Fruit fly (Drosophila melanogaster) whole organism, embryonic: ENCODE data around the gene CG11828.

ENCODE experiments used
- CG10267 ChIP-seq: fragments of 200-800 bp; sonication (Bioruptor generic); optimal IDR thresholded peaks from 2 replicates; lab custom pipeline; 2018; ENCODE audit warnings: missing biosample characterization, mild to moderate bottlenecking, missing genetic modification characterization, moderate library complexity
- CG13296 ChIP-seq: fragments of 200-800 bp; sonication (Bioruptor generic); optimal IDR thresholded peaks from 3 replicates; lab custom pipeline; 2018; ENCODE audit warnings: missing biosample characterization, mild to moderate bottlenecking, missing genetic modification characterization
- CG1603 ChIP-seq: fragments of 200-800 bp; sonication (Bioruptor generic); optimal IDR thresholded peaks from 2 replicates; lab custom pipeline; 2019; ENCODE audit warnings: missing biosample characterization, mild to moderate bottlenecking, missing genetic modification characterization, moderate library complexity
- CG1647 ChIP-seq: fragments of 200-800 bp; sonication (Bioruptor generic); optimal IDR thresholded peaks from 3 replicates; lab custom pipeline; 2016; ENCODE audit warnings: missing biosample characterization, missing genetic modification characterization
- CG17385 ChIP-seq: fragments of 200-800 bp; sonication (Bioruptor generic); optimal IDR thresholded peaks from 3 replicates; lab custom pipeline; 2018; ENCODE audit warnings: missing biosample characterization, mild to moderate bottlenecking, missing genetic modification characterization
- CG2202 ChIP-seq: fragments of 200-800 bp; sonication (Bioruptor generic); optimal IDR thresholded peaks from 2 replicates; lab custom pipeline; 2018; ENCODE audit warnings: missing biosample characterization, mild to moderate bottlenecking, missing genetic modification characterization
- CG34422 ChIP-seq: fragments of 200-800 bp; sonication (Bioruptor generic); IDR thresholded peaks from 3 replicates; pipeline ENCODE4 v1.3.6; 2022; ENCODE audit warnings: missing biosample characterization, missing genetic modification characterization
- CG42726 ChIP-seq: fragments of 200-800 bp; sonication (Bioruptor generic); IDR thresholded peaks from 2 replicates; pipeline ENCODE4 v1.3.6; 2022; ENCODE audit warnings: missing biosample characterization, missing genetic modification characterization; ENCODE audit not compliant: partially characterized antibody
- CG4328 ChIP-seq: fragments of 200-800 bp; sonication (Bioruptor generic); optimal IDR thresholded peaks from 3 replicates; lab custom pipeline; 2017; ENCODE audit warnings: missing biosample characterization, missing genetic modification reagents, missing genetic modification characterization
- CG4424 ChIP-seq: fragments of 200-800 bp; sonication (Bioruptor generic); optimal IDR thresholded peaks from 3 replicates; lab custom pipeline; 2016; ENCODE audit warnings: missing biosample characterization, missing genetic modification characterization
- CG4617 ChIP-seq: fragments of 200-800 bp; sonication (Bioruptor generic); optimal IDR thresholded peaks from 3 replicates; lab custom pipeline; 2016; ENCODE audit warnings: missing biosample characterization, missing genetic modification characterization, borderline replicate concordance
- CG4854 ChIP-seq: fragments of 200-800 bp; sonication (Bioruptor generic); optimal IDR thresholded peaks from 2 replicates; lab custom pipeline; 2016; ENCODE audit warnings: missing biosample characterization, missing genetic modification characterization, inconsistent platforms
- CG6254 ChIP-seq: fragments of 200-800 bp; sonication (Bioruptor generic); optimal IDR thresholded peaks from 3 replicates; lab custom pipeline; 2017; ENCODE audit warnings: mild to moderate bottlenecking, missing biosample characterization, missing genetic modification reagents, missing genetic modification characterization
- CG6683 ChIP-seq: fragments of 200-800 bp; sonication (Bioruptor generic); optimal IDR thresholded peaks from 2 replicates; lab custom pipeline; 2017; ENCODE audit warnings: missing biosample characterization, mild to moderate bottlenecking, missing genetic modification characterization, missing genetic modification reagents
- CG7928 ChIP-seq: fragments of 200-800 bp; sonication (Bioruptor generic); optimal IDR thresholded peaks from 2 replicates; lab custom pipeline; 2017; ENCODE audit warnings: missing biosample characterization, mild to moderate bottlenecking, missing genetic modification characterization
- CG8388 ChIP-seq: fragments of 200-800 bp; sonication (Bioruptor generic); optimal IDR thresholded peaks from 2 replicates; lab custom pipeline; 2019; ENCODE audit warnings: missing biosample characterization, mild to moderate bottlenecking, missing genetic modification characterization, moderate library complexity
- D19B ChIP-seq: fragments of 200-800 bp; sonication (Bioruptor generic); optimal IDR thresholded peaks from 2 replicates; lab custom pipeline; 2017; ENCODE audit warnings: missing biosample characterization, mild to moderate bottlenecking, missing genetic modification characterization
- Dll ChIP-seq: fragments of 200-800 bp; sonication (Bioruptor generic); IDR thresholded peaks from 4 replicates; pipeline ENCODE4 v1.3.6; 2022; ENCODE audit warnings: missing biosample characterization, missing genetic modification characterization; ENCODE audit not compliant: partially characterized antibody
- Doc3 ChIP-seq: fragments of 200-800 bp; sonication (Bioruptor generic); IDR thresholded peaks from 3 replicates; pipeline ENCODE4 v1.3.6; 2022; ENCODE audit warnings: missing biosample characterization, missing genetic modification characterization; ENCODE audit not compliant: partially characterized antibody
- Dref ChIP-seq: fragments of 200-800 bp; sonication (Bioruptor generic); IDR thresholded peaks from 2 replicates; pipeline ENCODE4 v1.3.6; 2022; ENCODE audit warnings: missing biosample characterization, missing genetic modification characterization
- E2f2 ChIP-seq: fragments of 200-800 bp; sonication (Bioruptor generic); IDR thresholded peaks from 2 replicates; pipeline ENCODE4 v1.3.6; 2022; ENCODE audit warnings: missing biosample characterization, missing genetic modification characterization
- Gsc ChIP-seq: fragments of 200-800 bp; sonication (Bioruptor generic); IDR thresholded peaks from 2 replicates; pipeline ENCODE4 v1.3.6; 2022; ENCODE audit warnings: missing biosample characterization, missing genetic modification characterization
- Gug ChIP-seq: fragments of 200-800 bp; sonication (Bioruptor generic); IDR thresholded peaks from 4 replicates; pipeline ENCODE4 v1.3.6; 2022; ENCODE audit warnings: missing biosample characterization, missing genetic modification characterization
- HLH4C ChIP-seq: fragments of 200-800 bp; sonication (Bioruptor generic); IDR thresholded peaks from 3 replicates; pipeline ENCODE4 v1.3.6; 2022; ENCODE audit warnings: missing biosample characterization, missing genetic modification characterization; ENCODE audit not compliant: partially characterized antibody
- Hey ChIP-seq: fragments of 200-800 bp; sonication (Bioruptor generic); optimal IDR thresholded peaks from 3 replicates; lab custom pipeline; 2018; ENCODE audit warnings: missing biosample characterization, mild to moderate bottlenecking, missing genetic modification characterization
- NC2α ChIP-seq: fragments of 200-800 bp; sonication (Bioruptor generic); optimal IDR thresholded peaks from 2 replicates; lab custom pipeline; 2016; ENCODE audit warnings: missing biosample characterization, missing genetic modification characterization
- Pdp1 ChIP-seq, 2 experiments: fragments of 200-800 bp; sonication (Bioruptor generic); optimal IDR thresholded peaks; 3 replicates each; lab custom pipeline; 2016; ENCODE audit warnings: missing biosample characterization in 2 of 2, missing genetic modification characterization in 2 of 2, mild to moderate bottlenecking in 1 of 2, moderate library complexity in 1 of 2
- Tbp ChIP-seq: fragments of >200 bp; optimal IDR thresholded peaks from 2 replicates; lab custom pipeline; 2018; ENCODE audit warnings: missing biosample characterization, missing genetic modification characterization
- Xrp1 ChIP-seq: fragments of 200-800 bp; sonication (Bioruptor generic); IDR thresholded peaks from 2 replicates; pipeline ENCODE4 v1.3.6; 2022; ENCODE audit warnings: missing biosample characterization, missing genetic modification characterization
- ac ChIP-seq: fragments of 200-800 bp; sonication (Bioruptor generic); optimal IDR thresholded peaks from 3 replicates; lab custom pipeline; 2017; ENCODE audit warnings: missing biosample characterization, mild to moderate bottlenecking, missing genetic modification characterization
- bbx ChIP-seq: fragments of 200-800 bp; sonication (Bioruptor generic); IDR thresholded peaks from 2 replicates; pipeline ENCODE4 v1.3.6; 2022; ENCODE audit warnings: missing biosample characterization, missing genetic modification characterization; ENCODE audit not compliant: partially characterized antibody
- chif ChIP-seq, 2 experiments: fragments of 200-800 bp; sonication (Bioruptor generic); optimal IDR thresholded peaks; 3 replicates each; lab custom pipeline; 2016; ENCODE audit warnings: missing biosample characterization in 2 of 2, missing genetic modification characterization in 2 of 2
- crc ChIP-seq: fragments of 200-800 bp; sonication (Bioruptor generic); optimal IDR thresholded peaks from 2 replicates; lab custom pipeline; 2016; ENCODE audit warnings: missing biosample characterization, missing genetic modification characterization
- dmrt11E ChIP-seq: fragments of 200-800 bp; sonication (Bioruptor generic); optimal IDR thresholded peaks from 3 replicates; lab custom pipeline; 2018; ENCODE audit warnings: missing biosample characterization, mild to moderate bottlenecking, missing genetic modification characterization, moderate library complexity
- ems ChIP-seq: fragments of 200-800 bp; sonication (Bioruptor generic); optimal IDR thresholded peaks from 3 replicates; lab custom pipeline; 2016; ENCODE audit warnings: missing biosample characterization, missing genetic modification characterization
- ewg ChIP-seq: fragments of 200-800 bp; sonication (Bioruptor generic); optimal IDR thresholded peaks from 3 replicates; lab custom pipeline; 2017; ENCODE audit warnings: mild to moderate bottlenecking, missing biosample characterization, missing genetic modification reagents, missing genetic modification characterization
- ftz-f1 ChIP-seq: fragments of 200-800 bp; sonication (Bioruptor generic); optimal IDR thresholded peaks from 2 replicates; lab custom pipeline; 2016; ENCODE audit warnings: missing biosample characterization, missing genetic modification characterization
- h ChIP-seq: fragments of >200 bp; optimal IDR thresholded peaks from 2 replicates; lab custom pipeline; 2017
- hb ChIP-seq: fragments of 200-800 bp; sonication (Bioruptor generic); IDR thresholded peaks from 3 replicates; pipeline ENCODE4 v1.3.6; 2022; ENCODE audit warnings: missing biosample characterization, missing genetic modification characterization; ENCODE audit not compliant: partially characterized antibody
- hth ChIP-seq: fragments of >200 bp; optimal IDR thresholded peaks from 2 replicates; lab custom pipeline; 2017; ENCODE audit warnings: inconsistent platforms
- ken ChIP-seq: fragments of 200-800 bp; sonication (Bioruptor generic); IDR thresholded peaks from 3 replicates; pipeline ENCODE4 v1.3.6; 2022; ENCODE audit warnings: missing biosample characterization, missing genetic modification characterization
- mld ChIP-seq: fragments of 200-800 bp; sonication (Bioruptor generic); IDR thresholded peaks from 3 replicates; pipeline ENCODE4 v1.3.6; 2022; ENCODE audit warnings: missing biosample characterization, missing genetic modification characterization; ENCODE audit not compliant: partially characterized antibody
- peb ChIP-seq: fragments of 200-800 bp; sonication (Bioruptor generic); IDR thresholded peaks from 2 replicates; pipeline ENCODE4 v1.3.6; 2022; ENCODE audit warnings: missing biosample characterization, missing genetic modification characterization
- pita ChIP-seq: fragments of 200-800 bp; sonication (Bioruptor generic); optimal IDR thresholded peaks from 2 replicates; lab custom pipeline; 2017; ENCODE audit warnings: missing biosample characterization, mild to moderate bottlenecking, missing genetic modification characterization
- pum ChIP-seq: fragments of 200-800 bp; sonication (Bioruptor generic); optimal IDR thresholded peaks from 2 replicates; lab custom pipeline; 2016; ENCODE audit warnings: missing biosample characterization, missing genetic modification characterization
- ro ChIP-seq: fragments of 200-800 bp; sonication (Bioruptor generic); IDR thresholded peaks from 2 replicates; pipeline ENCODE4 v1.3.6; 2022; ENCODE audit warnings: missing biosample characterization, missing genetic modification characterization
- sug ChIP-seq: fragments of 200-800 bp; optimal IDR thresholded peaks from 2 replicates; lab custom pipeline; 2019; ENCODE audit warnings: missing biosample characterization, mild to moderate bottlenecking, missing genetic modification characterization, moderate library complexity
- toy ChIP-seq: fragments of 200-800 bp; sonication (Bioruptor generic); IDR thresholded peaks from 2 replicates; pipeline ENCODE4 v1.3.6; 2022; ENCODE audit warnings: missing biosample characterization, missing genetic modification characterization
- zf30C ChIP-seq: fragments of 200-800 bp; sonication (Bioruptor generic); optimal IDR thresholded peaks from 3 replicates; lab custom pipeline; 2018; ENCODE audit warnings: missing biosample characterization, mild to moderate bottlenecking, missing genetic modification characterization

CG11828 gene

DNA sequence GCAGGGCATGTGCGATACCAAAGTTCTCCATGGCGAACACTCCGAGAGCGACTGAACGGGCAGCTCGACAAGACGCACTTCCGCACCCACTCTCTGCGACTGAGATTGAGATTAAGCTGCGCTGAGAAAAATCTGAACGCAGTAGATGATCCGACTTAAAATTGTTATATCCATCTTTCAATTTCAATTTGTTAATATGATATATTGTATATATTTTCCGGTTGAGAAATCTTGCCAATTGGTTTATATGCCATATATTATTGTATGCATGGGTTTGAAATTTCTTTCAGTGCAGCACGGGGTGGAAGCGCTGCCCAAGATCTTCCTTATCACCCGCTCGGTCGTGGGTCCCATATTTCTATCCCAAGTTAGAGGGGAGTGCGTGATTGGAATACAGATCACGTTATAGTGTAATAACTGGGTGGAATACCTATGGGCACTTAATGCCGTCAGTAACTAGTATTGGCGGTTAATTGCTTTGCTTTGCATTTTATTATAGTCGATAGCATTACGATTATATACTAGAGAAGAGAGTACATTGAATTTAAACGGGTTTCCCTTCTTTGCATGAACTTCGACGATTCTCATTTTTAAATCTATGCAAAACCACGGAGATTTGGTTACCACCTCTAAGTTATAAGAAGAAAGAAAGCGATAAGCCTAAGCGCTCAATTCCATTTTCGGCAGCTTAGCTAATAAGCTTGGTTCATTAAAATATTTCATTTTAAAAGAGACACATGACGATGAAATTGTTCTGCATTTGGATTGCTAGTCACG, 42.6 kb upstream of the CG11828 start, which contains the start of the genes Nepl19 and Nepl20 (continued):
- TF ChIP-seq dmrt11E (peak; percentile 81), h (lab: Kevin White, UChicago) (no peak), zf30C (peak; percentile 61), bbx (GFP tag; lab: Robert Waterston, UW) (no peak), Xrp1 (GFP tag; lab: Robert Waterston, UW) (peak; percentile 91), CG4328 (GFP tag; lab: Kevin White, UChicago) (peak; percentile 16), peb (GFP tag; lab: Robert Waterston, UW) (peak; percentile 75), ken (GFP tag; lab: Robert Waterston, UW) (peak; percentile 64; the same call in 2 of the 3 replicates), ftz-f1 (GFP tag; lab: Kevin White, UChicago) (peak; percentile 6), CG7928 (GFP tag; lab: Kevin White, UChicago) (peak; percentile 30), ems (GFP tag; lab: Kevin White, UChicago) (peak; percentile 63), crc (GFP tag; lab: Kevin White, UChicago) (peak; percentile 11), Dll (0 out of 4 replicates have a peak, but pooled peaks have one; percentile 43), CG1603 (peak; percentile 92), toy (GFP tag; lab: Robert Waterston, UW) (peak; percentile 41; the same call in 1 of the 2 replicates), Dref (no peak), hth (no peak), HLH4C (no peak), pum (GFP tag; lab: Kevin White, UChicago) (peak; percentile 59), mld (GFP tag; lab: Robert Waterston, UW) (no peak), CG42726 (GFP tag; lab: Robert Waterston, UW) (no peak), CG2202 (tag; lab: Kevin White, UChicago) (peak; percentile 55), E2f2 (GFP tag; lab: Robert Waterston, UW) (peak; percentile 60), CG17385 (peak; percentile 73), Doc3 (GFP tag; lab: Robert Waterston, UW) (no peak), Gsc (GFP tag; lab: Robert Waterston, UW) (peak; percentile 49), ewg (GFP tag; lab: Kevin White, UChicago) (peak; percentile 57), chif (GFP tag; optimal IDR thresholded peaks at IDR 0.05; lab: Kevin White, UChicago) (peak; percentile 55 to 61), ro (GFP tag; lab: Robert Waterston, UW) (no peak), CG4854 (GFP tag; lab: Kevin White, UChicago) (no peak), CG4424 (GFP tag; lab: Kevin White, UChicago) (peak; percentile 77), hb (no peak), Gug (peak; percentile 58; the same call in 3 of the 4 replicates), Hey (tag; lab: Kevin White, UChicago) (no peak), Tbp (GFP tag; lab: Kevin White, UChicago) (no peak), pita (GFP tag; lab: Kevin White, UChicago) (no peak), sug (tag; lab: Kevin White, UChicago) (peak; percentile 56), NC2α (GFP tag; lab: Kevin White, UChicago) (no peak), ac (GFP tag; lab: Kevin White, UChicago) (peak; percentile 2), CG4617 (GFP tag; lab: Kevin White, UChicago) (no peak), Pdp1 (GFP tag; optimal IDR thresholded peaks at IDR 0.05; lab: Kevin White, UChicago) (peak; percentile 48 to 63), CG6683 (GFP tag; lab: Kevin White, UChicago) (peak; percentile 67), D19B (GFP tag; lab: Kevin White, UChicago) (peak; percentile 33), CG34422 (peak; percentile 84), CG10267 (tag; lab: Kevin White, UChicago) (peak; percentile 71), CG1647 (GFP tag; lab: Kevin White, UChicago) (peak; percentile 38), CG13296 (GFP tag; lab: Kevin White, UChicago) (peak; percentile 74), CG8388 (GFP tag; lab: Kevin White, UChicago) (peak; percentile 76), CG6254 (peak; percentile 59)
